Worm (Caenorhabditis elegans) whole organism, dauer: ENCODE measurements around the gene E02H9.9.
"Not testable (repeated sequence)": the region's sequence is repeated elsewhere in the genome, so short reads cannot be mapped to it uniquely, and the experiment has no call there.

Source experiments
- unc-62 ChIP-seq: sonication (generic microtip); optimal IDR thresholded peaks from 2 replicates; lab custom pipeline; 2017; ENCODE audit warnings: missing biosample characterization, missing genetic modification reagents, missing genetic modification characterization

E02H9.9 gene

DNA sequence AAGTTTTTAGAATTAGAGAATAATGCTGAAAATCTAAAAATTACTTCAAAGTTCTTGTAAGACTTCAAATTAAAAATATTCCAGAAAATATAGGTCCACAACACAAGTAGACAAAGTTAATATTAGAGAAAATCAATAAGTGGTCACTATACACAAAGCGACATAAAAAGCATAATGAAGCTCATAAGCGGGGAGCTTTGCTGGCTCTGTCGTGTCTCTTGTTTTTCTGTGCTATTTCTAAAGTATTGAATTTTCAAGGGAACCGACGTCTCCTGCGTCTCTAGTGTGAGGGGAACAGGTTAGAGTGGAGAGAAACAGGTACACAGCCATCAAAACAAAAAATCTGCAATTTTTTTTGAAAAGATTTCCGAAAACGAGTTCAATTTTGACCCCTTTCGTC is 29.6 kb downstream of the E02H9.9 start, which contains the start of gene E02H9.13:
TSS of gene E02H9.13 (minus strand) at position 199 of the 400 bp plus-strand sequence.
- no peak for TF ChIP-seq unc-62 (GFP tag; lab: Kevin White, UChicago)

DNA sequence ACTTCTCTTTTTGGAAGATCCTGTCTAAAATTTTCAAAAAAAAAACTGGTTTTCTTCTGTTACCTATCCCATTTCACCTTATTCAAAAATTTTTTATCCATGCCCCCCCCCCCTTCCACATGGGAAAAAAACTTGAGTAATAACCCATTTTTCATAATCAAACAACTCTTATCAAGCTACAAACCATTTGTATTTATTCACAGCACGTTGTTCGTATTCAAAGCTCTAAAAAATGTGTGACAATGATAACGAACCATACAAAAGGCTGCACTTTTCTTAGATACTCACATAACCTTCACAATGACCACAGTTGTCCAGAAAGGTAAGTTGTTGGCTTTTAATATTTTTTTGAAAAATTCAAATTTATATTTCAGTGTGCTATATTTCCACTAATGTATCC is 32.3 kb downstream of the E02H9.9 start, which contains the start of gene E02H9.6:
TSS of gene E02H9.6 (plus strand) at position 301 of the 400 bp plus-strand sequence.
- TF ChIP-seq unc-62 (GFP tag; lab: Kevin White, UChicago), result not testable (repeated sequence)

DNA sequence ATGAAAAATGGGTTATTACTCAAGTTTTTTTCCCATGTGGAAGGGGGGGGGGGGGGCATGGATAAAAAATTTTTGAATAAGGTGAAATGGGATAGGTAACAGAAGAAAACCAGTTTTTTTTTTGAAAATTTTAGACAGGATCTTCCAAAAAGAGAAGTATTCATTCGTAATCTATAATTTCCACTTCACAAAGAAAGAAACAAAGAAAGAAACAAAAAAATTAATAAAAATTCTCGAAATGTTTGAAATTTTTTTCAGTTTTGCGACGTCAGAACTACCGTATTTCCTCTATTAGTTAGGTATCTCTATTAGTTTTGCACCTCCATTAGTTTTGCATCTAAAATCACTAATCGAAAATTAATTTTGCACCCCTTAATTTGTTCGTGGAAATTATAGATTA is 32.7 kb downstream of the E02H9.9 start, which contains the start of gene W04B5.6:
TSS of gene W04B5.6 (minus strand) at position 101 of the 400 bp plus-strand sequence.
- not testable (repeated sequence) for TF ChIP-seq unc-62 (GFP tag; lab: Kevin White, UChicago)

DNA sequence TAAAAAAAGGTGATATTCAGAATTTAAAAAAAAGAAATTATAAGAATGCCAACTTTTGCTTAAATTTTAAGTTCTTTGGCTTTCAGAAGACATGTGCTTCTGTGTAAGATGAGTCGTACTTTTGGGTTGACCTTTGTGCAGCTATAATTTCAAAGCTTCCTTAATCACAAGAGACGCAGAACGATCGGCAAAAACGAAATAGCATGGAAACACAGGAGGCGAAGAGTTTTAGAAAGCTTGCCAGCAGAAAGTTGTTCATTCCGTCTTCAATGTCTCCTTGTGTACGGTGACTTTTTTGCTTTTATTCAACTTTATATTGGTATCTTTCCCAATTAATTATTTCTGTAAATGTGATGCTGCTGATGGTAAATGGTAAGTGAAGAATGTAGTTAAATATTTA is 35.2 kb downstream of the E02H9.9 start:
- no peak for TF ChIP-seq unc-62 (GFP tag; lab: Kevin White, UChicago)

DNA sequence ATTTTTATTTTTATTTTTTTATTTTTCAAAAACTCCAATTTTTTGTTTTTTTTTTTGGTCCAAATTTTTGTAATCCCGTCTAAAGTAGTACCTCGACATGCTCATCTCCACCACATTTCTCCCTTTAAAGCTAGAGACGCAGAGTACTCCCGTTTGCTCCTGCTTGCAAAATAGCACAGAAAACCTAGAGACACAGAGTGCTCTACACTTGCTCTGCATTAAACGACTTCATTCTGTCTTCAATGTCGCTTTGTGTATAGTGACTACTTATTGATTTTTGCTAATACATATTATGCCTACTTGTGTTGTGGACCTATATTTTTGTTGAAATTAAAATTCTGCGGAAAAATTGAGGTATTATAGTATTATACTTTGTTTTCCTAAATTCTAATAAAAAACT is 42.0 kb downstream of the E02H9.9 start, which contains the start of gene W04B5.8:
TSS of gene W04B5.8 (plus strand) at position 195 of the 400 bp plus-strand sequence.
- TF ChIP-seq unc-62 (GFP tag; lab: Kevin White, UChicago), result no peak

DNA sequence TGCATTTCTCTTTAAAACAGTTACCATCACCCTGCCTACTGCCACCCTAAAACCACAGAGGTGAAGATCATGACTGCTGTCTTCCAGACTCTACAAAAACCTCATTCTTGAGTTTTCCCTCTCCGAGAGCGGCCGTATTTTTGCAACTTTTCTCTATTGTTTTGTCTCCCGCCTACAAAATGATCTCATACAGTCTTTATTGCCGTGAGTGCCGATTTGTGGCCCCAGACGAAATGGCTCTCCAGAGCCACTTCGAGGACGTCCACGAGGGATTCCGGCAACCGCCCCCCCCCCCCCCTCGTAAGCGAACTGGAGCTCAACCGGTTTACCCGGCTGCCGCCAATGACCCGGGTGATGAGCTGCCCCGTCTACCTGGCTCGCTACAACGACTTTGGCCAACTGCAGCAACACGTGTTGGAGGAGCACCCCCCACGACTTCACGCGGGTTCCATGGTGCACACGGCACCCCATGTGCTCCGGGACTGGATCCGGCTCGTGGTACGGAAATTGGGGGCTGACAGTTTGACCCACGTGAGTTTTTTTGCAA is 43.2 kb downstream of the E02H9.9 start:
- TF ChIP-seq unc-62 (GFP tag; lab: Kevin White, UChicago), result no peak

DNA sequence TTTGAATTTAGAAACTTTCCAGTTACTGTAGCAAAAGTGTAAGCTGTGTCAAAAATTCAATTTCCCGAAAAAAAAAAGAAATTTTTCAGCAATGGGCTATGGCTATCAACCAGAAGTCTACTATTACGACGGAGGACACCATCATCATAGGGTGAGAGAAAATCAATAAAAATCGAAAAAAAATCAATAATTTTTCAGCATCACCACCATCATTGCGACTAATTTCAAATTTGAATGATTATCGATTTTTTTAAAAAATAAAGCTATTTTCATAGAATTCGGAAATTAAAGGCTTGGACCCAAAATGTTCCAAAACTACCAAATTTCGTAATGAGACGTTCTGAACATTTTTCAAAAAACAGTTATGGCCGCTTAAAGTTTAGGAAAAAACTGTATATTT is 44.5 kb downstream of the E02H9.9 start:
- no peak for TF ChIP-seq unc-62 (GFP tag; lab: Kevin White, UChicago)

DNA sequence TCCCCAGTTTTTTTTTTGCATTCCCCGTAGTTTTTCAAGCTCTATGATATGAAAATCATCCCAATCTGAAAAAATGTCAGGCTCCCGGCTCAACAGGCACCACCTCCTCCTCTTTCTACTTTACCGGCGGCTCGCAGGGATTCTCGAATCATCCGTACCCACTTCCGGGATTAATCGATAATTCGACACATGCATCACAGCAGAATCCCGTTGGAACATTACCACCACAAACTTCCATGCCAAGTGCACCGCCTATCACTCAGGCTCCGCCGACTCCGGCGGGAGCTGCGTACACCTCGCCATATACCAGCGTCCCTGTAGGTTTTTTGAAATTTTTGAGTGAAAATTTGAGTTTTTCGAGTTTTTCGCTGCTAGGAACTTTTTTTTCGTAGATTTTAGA is 46.9 kb downstream of the E02H9.9 start:
- no peak for TF ChIP-seq unc-62 (GFP tag; lab: Kevin White, UChicago)

DNA sequence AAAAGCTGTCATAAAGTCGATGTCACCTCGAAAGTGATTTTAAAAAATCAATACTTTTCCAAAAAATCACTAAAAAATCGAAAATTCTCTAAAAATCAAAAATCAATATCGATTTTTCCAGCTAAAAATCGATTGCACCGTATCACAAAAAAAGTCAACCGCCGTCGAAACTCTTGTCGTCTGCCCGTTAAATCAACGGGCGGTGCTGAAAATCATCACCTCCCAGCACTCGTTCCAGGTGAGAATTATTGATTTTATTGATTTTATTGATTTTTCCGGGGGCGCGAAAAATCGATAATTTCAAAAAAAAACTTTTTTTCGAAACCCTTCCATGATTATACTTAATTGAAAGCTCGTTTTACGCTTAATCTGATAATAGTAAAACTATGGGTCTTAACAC is 48.6 kb downstream of the E02H9.9 start:
- TF ChIP-seq unc-62 (GFP tag; lab: Kevin White, UChicago), result no peak

DNA sequence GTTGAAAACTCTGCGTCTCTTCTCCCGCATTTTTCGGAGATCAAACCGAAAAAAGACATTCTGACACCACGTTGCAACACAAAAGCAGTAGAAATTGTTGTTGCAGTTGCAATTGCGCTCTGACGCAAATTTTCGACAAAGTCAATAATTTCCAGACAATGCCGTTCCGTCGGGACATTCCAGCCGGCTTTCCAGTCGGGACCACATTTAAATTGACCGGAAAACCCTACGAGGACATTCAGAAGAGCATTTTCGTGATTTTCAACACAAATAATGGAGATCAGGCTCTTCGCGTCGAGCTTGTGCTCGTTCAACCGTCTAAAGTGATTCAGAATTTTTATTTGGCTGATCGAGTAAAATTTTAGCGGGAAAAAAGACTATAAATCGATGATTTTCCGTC is 49.1 kb downstream of the E02H9.9 start:
- TF ChIP-seq unc-62 (GFP tag; lab: Kevin White, UChicago), result no peak

DNA sequence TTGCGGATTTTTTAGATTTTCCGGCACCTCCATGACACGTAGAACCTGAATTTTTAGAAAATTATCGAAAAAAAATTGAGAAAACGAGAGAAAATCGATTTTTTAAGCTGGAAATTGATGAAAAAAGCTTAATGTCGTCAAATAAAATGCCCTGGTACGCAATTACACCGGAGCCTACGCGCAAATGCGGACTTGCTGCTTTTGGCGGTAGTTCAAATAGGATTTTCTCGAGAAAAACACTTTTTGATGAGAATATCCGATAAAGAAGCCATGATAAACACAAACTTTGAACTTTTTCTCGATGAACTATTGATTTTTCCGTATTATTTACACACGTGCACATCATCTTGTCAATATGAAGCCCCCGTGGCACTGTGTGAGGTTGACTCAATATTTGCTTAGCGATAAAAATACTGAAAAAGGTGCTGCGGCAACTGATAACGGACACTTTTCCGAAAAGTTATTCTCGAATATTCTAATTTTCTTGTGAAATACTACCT is 49.9 kb downstream of the E02H9.9 start, which contains the start of the genes W04B5.5 and W04B5.3:
TSS of gene W04B5.5 (minus strand) at position 51 of the 500 bp plus-strand sequence.
TSS of gene W04B5.3 (plus strand) at position 356 of the 500 bp plus-strand sequence.
- no peak for TF ChIP-seq unc-62 (GFP tag; lab: Kevin White, UChicago)
